Fruit fly (Drosophila melanogaster) whole organism, embryonic: Measurements from ENCODE around the gene ps.

Experiments
- Antp ChIP-seq: fragments of 200-800 bp; sonication (Bioruptor generic); optimal IDR thresholded peaks from 3 replicates; lab custom pipeline; 2016; ENCODE audit warnings: missing biosample characterization, missing genetic modification characterization
- BtbVII ChIP-seq: fragments of 200-800 bp; sonication (Bioruptor generic); optimal IDR thresholded peaks from 3 replicates; lab custom pipeline; 2017; ENCODE audit warnings: missing biosample characterization, mild to moderate bottlenecking, missing genetic modification characterization
- CG10543 ChIP-seq: fragments of 200-800 bp; sonication (Bioruptor generic); optimal IDR thresholded peaks from 3 replicates; lab custom pipeline; 2017; ENCODE audit warnings: missing biosample characterization, mild to moderate bottlenecking, missing genetic modification characterization, moderate library complexity
- CG11093 ChIP-seq: fragments of 200-800 bp; sonication (Bioruptor generic); IDR thresholded peaks from 3 replicates; pipeline ENCODE4 v1.3.6; 2022; ENCODE audit warnings: missing biosample characterization, missing genetic modification characterization
- CG11695 ChIP-seq: fragments of 200-800 bp; sonication (Bioruptor generic); IDR thresholded peaks from 3 replicates; pipeline ENCODE4 v1.3.6; 2022; ENCODE audit warnings: missing biosample characterization, missing genetic modification characterization
- CG12155 ChIP-seq: fragments of 200-800 bp; sonication (Bioruptor generic); optimal IDR thresholded peaks from 3 replicates; lab custom pipeline; 2016; ENCODE audit warnings: missing biosample characterization, missing genetic modification characterization
- CG12219 ChIP-seq: fragments of 200-800 bp; sonication (Bioruptor generic); optimal IDR thresholded peaks from 3 replicates; lab custom pipeline; 2018; ENCODE audit warnings: missing biosample characterization, mild to moderate bottlenecking, missing genetic modification characterization
- CG12299 ChIP-seq: fragments of 200-800 bp; sonication (Bioruptor generic); optimal IDR thresholded peaks from 2 replicates; lab custom pipeline; 2018; ENCODE audit warnings: missing biosample characterization, mild to moderate bottlenecking, missing genetic modification characterization
- CG13296 ChIP-seq: fragments of 200-800 bp; sonication (Bioruptor generic); optimal IDR thresholded peaks from 3 replicates; lab custom pipeline; 2018; ENCODE audit warnings: missing biosample characterization, mild to moderate bottlenecking, missing genetic modification characterization
- CG14710 ChIP-seq: fragments of 200-800 bp; sonication (Bioruptor generic); optimal IDR thresholded peaks from 3 replicates; lab custom pipeline; 2019; ENCODE audit warnings: missing biosample characterization, mild to moderate bottlenecking, missing genetic modification characterization, moderate library complexity
- CG15601 ChIP-seq: fragments of 200-800 bp; sonication (Bioruptor generic); optimal IDR thresholded peaks from 3 replicates; lab custom pipeline; 2019; ENCODE audit warnings: missing biosample characterization, mild to moderate bottlenecking, missing genetic modification characterization, moderate library complexity
- CG16813 ChIP-seq: fragments of 200-800 bp; sonication (Bioruptor generic); IDR thresholded peaks from 3 replicates; pipeline ENCODE4 v1.3.6; 2022; ENCODE audit warnings: missing biosample characterization, missing genetic modification characterization; ENCODE audit not compliant: partially characterized antibody
- CG17186 ChIP-seq: fragments of 200-800 bp; sonication (Bioruptor generic); optimal IDR thresholded peaks from 3 replicates; lab custom pipeline; 2017; ENCODE audit warnings: missing biosample characterization, missing genetic modification reagents, missing genetic modification characterization
- CG17361 ChIP-seq: fragments of 200-800 bp; sonication (Bioruptor generic); IDR thresholded peaks from 3 replicates; pipeline ENCODE4 v1.3.6; 2022; ENCODE audit warnings: missing biosample characterization, missing genetic modification characterization
- CG17802 ChIP-seq: fragments of 200-800 bp; sonication (Bioruptor generic); optimal IDR thresholded peaks from 2 replicates; lab custom pipeline; 2018; ENCODE audit warnings: missing biosample characterization, mild to moderate bottlenecking, missing genetic modification characterization, moderate library complexity
- CG17829 ChIP-seq: fragments of 200-800 bp; optimal IDR thresholded peaks from 2 replicates; lab custom pipeline; 2019; ENCODE audit warnings: missing biosample characterization, mild to moderate bottlenecking, missing genetic modification characterization, moderate library complexity
- CG1832 ChIP-seq: fragments of 200-800 bp; sonication (Bioruptor generic); optimal IDR thresholded peaks from 2 replicates; lab custom pipeline; 2017; ENCODE audit warnings: missing biosample characterization, mild to moderate bottlenecking, missing genetic modification characterization, inconsistent platforms
- CG18599 ChIP-seq: fragments of 200-800 bp; sonication (Bioruptor generic); optimal IDR thresholded peaks from 3 replicates; lab custom pipeline; 2017; ENCODE audit warnings: missing biosample characterization, missing genetic modification characterization, mild to moderate bottlenecking, moderate library complexity, missing genetic modification reagents
- CG33213 ChIP-seq: fragments of 200-800 bp; sonication (Bioruptor generic); optimal IDR thresholded peaks from 3 replicates; lab custom pipeline; 2016; ENCODE audit warnings: missing biosample characterization, missing genetic modification characterization
- CG33557 ChIP-seq: fragments of 200-800 bp; sonication (Bioruptor generic); optimal IDR thresholded peaks from 2 replicates; lab custom pipeline; 2019; ENCODE audit warnings: missing biosample characterization, mild to moderate bottlenecking, missing genetic modification characterization, moderate library complexity
- CG34224 ChIP-seq: fragments of 200-800 bp; sonication (Bioruptor generic); IDR thresholded peaks from 3 replicates; pipeline ENCODE4 v1.3.6; 2022; ENCODE audit warnings: missing biosample characterization, missing genetic modification characterization; ENCODE audit not compliant: partially characterized antibody
- CG34422 ChIP-seq: fragments of 200-800 bp; sonication (Bioruptor generic); IDR thresholded peaks from 3 replicates; pipeline ENCODE4 v1.3.6; 2022; ENCODE audit warnings: missing biosample characterization, missing genetic modification characterization
- CG43689 ChIP-seq: fragments of 200-800 bp; sonication (Bioruptor generic); IDR thresholded peaks from 2 replicates; pipeline ENCODE4 v1.3.6; 2022; ENCODE audit warnings: missing biosample characterization, missing genetic modification characterization
- CG4404 ChIP-seq: fragments of 200-800 bp; sonication (Bioruptor generic); IDR thresholded peaks from 2 replicates; pipeline ENCODE4 v1.3.6; 2022; ENCODE audit warnings: missing biosample characterization, missing genetic modification characterization
- CG5245 ChIP-seq: fragments of 200-800 bp; sonication (Bioruptor generic); optimal IDR thresholded peaks from 3 replicates; lab custom pipeline; 2016; ENCODE audit warnings: missing biosample characterization, missing genetic modification characterization
- CG6254 ChIP-seq: fragments of 200-800 bp; sonication (Bioruptor generic); optimal IDR thresholded peaks from 3 replicates; lab custom pipeline; 2017; ENCODE audit warnings: mild to moderate bottlenecking, missing biosample characterization, missing genetic modification reagents, missing genetic modification characterization
- CG9215 ChIP-seq: fragments of 200-800 bp; sonication (Bioruptor generic); IDR thresholded peaks from 2 replicates; pipeline ENCODE4 v1.3.6; 2022; ENCODE audit warnings: missing biosample characterization, missing genetic modification characterization
- CG9437 ChIP-seq: fragments of 200-800 bp; sonication (Bioruptor generic); optimal IDR thresholded peaks from 2 replicates; lab custom pipeline; 2018; ENCODE audit warnings: missing biosample characterization, mild to moderate bottlenecking, missing genetic modification characterization
- CG9727 ChIP-seq: fragments of 200-800 bp; sonication (Bioruptor generic); optimal IDR thresholded peaks from 3 replicates; lab custom pipeline; 2017; ENCODE audit warnings: missing biosample characterization, mild to moderate bottlenecking, missing genetic modification characterization
- CHES-1-like ChIP-seq: fragments of 200-800 bp; sonication (Bioruptor generic); optimal IDR thresholded peaks from 2 replicates; lab custom pipeline; 2016; ENCODE audit warnings: missing biosample characterization, missing genetic modification characterization
- Elba2 ChIP-seq: fragments of 200-800 bp; sonication (Bioruptor generic); optimal IDR thresholded peaks from 3 replicates; lab custom pipeline; 2016; ENCODE audit warnings: missing biosample characterization, missing genetic modification characterization
- Nf-YA ChIP-seq: fragments of 200-800 bp; sonication (Bioruptor generic); IDR thresholded peaks from 2 replicates; pipeline ENCODE4 v1.3.6; 2022; ENCODE audit warnings: missing biosample characterization, missing genetic modification characterization
- Oaz ChIP-seq: fragments of 200-800 bp; sonication (Bioruptor generic); IDR thresholded peaks from 2 replicates; pipeline ENCODE4 v1.3.6; 2022; ENCODE audit warnings: missing biosample characterization, missing genetic modification characterization
- Spps ChIP-seq: fragments of 200-800 bp; sonication (Bioruptor generic); optimal IDR thresholded peaks from 2 replicates; lab custom pipeline; 2018; ENCODE audit warnings: missing biosample characterization, mild to moderate bottlenecking, missing genetic modification characterization
- Sry-δ ChIP-seq: fragments of 200-800 bp; sonication (Bioruptor generic); optimal IDR thresholded peaks from 2 replicates; lab custom pipeline; 2016; ENCODE audit warnings: missing biosample characterization, missing genetic modification characterization
- corto ChIP-seq: fragments of 200-800 bp; sonication (Bioruptor generic); optimal IDR thresholded peaks from 2 replicates; lab custom pipeline; 2016; ENCODE audit warnings: missing biosample characterization, mild to moderate bottlenecking, missing genetic modification characterization, moderate library complexity
- dysf ChIP-seq: fragments of 200-800 bp; sonication (Bioruptor generic); IDR thresholded peaks from 3 replicates; pipeline ENCODE4 v1.3.6; 2022; ENCODE audit warnings: missing biosample characterization, missing genetic modification characterization
- emc ChIP-seq: fragments of 200-800 bp; sonication (Bioruptor generic); optimal IDR thresholded peaks from 2 replicates; lab custom pipeline; 2016; ENCODE audit warnings: missing biosample characterization, missing genetic modification characterization
- fd3F ChIP-seq: fragments of 200-800 bp; sonication (Bioruptor generic); optimal IDR thresholded peaks from 2 replicates; lab custom pipeline; 2018; ENCODE audit warnings: missing biosample characterization, mild to moderate bottlenecking, missing genetic modification characterization, moderate library complexity
- gcm2 ChIP-seq: fragments of 200-800 bp; sonication (Bioruptor generic); optimal IDR thresholded peaks from 2 replicates; lab custom pipeline; 2016; ENCODE audit warnings: missing biosample characterization, missing genetic modification characterization
- lola ChIP-seq, 3 experiments: fragments of >200 bp in 2 of 3; fragments of 200-800 bp in 1 of 3; sonication (Bioruptor generic) in 1 of 3; optimal IDR thresholded peaks; 2 replicates each; lab custom pipeline; 2017 to 2019; ENCODE audit warnings: missing biosample characterization in 3 of 3, missing genetic modification characterization in 3 of 3, mild to moderate bottlenecking in 1 of 3, moderate library complexity in 1 of 3
- mld ChIP-seq: fragments of 200-800 bp; sonication (Bioruptor generic); IDR thresholded peaks from 3 replicates; pipeline ENCODE4 v1.3.6; 2022; ENCODE audit warnings: missing biosample characterization, missing genetic modification characterization; ENCODE audit not compliant: partially characterized antibody
- ranshi ChIP-seq: fragments of 200-800 bp; sonication (Bioruptor generic); IDR thresholded peaks from 2 replicates; pipeline ENCODE4 v1.3.6; 2022; ENCODE audit warnings: missing biosample characterization, missing genetic modification characterization
- salm ChIP-seq: fragments of 200-800 bp; sonication (Bioruptor generic); optimal IDR thresholded peaks from 2 replicates; lab custom pipeline; 2018; ENCODE audit warnings: missing biosample characterization, mild to moderate bottlenecking, missing genetic modification characterization
- slou ChIP-seq: fragments of 200-800 bp; sonication (Bioruptor generic); optimal IDR thresholded peaks from 3 replicates; lab custom pipeline; 2016; ENCODE audit warnings: missing biosample characterization, missing genetic modification characterization
- sqz ChIP-seq: fragments of 200-800 bp; sonication (Bioruptor generic); optimal IDR thresholded peaks from 3 replicates; lab custom pipeline; 2018; ENCODE audit warnings: missing biosample characterization, mild to moderate bottlenecking, missing genetic modification characterization
- unpg ChIP-seq: fragments of 200-800 bp; sonication (Bioruptor generic); optimal IDR thresholded peaks from 3 replicates; lab custom pipeline; 2018; ENCODE audit warnings: missing biosample characterization, mild to moderate bottlenecking, missing genetic modification characterization, moderate library complexity
- zen2 ChIP-seq: fragments of 200-800 bp; sonication (Bioruptor generic); IDR thresholded peaks from 3 replicates; pipeline ENCODE4 v1.3.6; 2022; ENCODE audit warnings: missing biosample characterization, missing genetic modification characterization; ENCODE audit not compliant: partially characterized antibody

ps gene

DNA sequence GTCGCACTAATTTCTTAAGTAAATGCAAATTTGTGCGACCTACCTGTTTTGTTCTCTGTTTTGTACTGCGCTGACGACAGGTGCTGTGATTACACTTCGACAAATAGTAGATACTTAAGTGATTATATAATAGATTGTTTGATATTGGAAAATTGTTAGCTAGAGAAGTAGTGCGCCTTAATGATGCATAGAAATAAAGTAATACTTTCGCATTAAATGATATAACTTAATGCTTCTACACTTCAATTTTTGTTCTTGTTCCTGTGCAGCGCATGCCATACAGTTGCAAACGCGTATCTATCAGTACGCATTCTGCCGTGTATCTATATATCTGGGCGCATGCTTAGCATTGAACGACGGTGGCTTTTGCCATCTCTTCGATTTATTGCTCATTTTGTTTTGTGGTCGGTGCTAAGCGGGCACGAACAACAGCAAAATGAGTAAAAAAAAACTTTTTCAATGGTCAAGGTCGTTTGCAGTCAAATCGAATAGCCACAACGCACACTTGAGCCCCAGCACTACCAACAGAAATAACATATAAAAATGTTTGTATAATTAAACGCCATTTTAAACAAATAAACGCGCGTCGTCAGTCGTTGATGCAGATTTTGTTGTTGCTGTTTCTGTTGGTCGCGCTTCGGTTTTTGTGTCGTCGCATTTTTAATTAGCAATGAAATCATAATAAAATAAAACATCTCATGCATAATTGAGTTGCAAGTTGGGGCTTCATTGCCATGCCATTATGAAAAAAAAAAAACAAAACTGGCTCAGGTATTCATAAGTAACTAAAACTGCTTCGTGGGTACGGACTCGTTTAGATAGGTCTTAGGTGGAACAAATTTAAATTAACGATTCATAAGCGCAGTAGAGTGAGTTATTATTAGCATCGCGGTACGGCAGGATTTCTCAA, 12.9 kb downstream of the ps start (continued):
- TF ChIP-seq gcm2 (GFP tag; lab: Kevin White, UChicago), result no peak
- no peak for TF ChIP-seq CG17186 (GFP tag; lab: Kevin White, UChicago)
- TF ChIP-seq CG12155 (GFP tag; lab: Kevin White, UChicago), result no peak
- TF ChIP-seq Nf-YA (GFP tag; lab: Robert Waterston, UW), result no peak
- no peak for TF ChIP-seq CHES-1-like (GFP tag; lab: Kevin White, UChicago)
- no peak for TF ChIP-seq CG11093
- no peak for TF ChIP-seq CG6254
- TF ChIP-seq CG10543, result peak; percentile 17
- TF ChIP-seq CG13296 (GFP tag; lab: Kevin White, UChicago), result peak; percentile 63
- no peak for TF ChIP-seq CG15601 (tag; lab: Kevin White, UChicago)
- TF ChIP-seq CG11695 (GFP tag; lab: Robert Waterston, UW), result 0 out of 3 replicates have a peak, but pooled peaks have one; percentile 50
- no peak for TF ChIP-seq CG34422 (GFP tag; lab: Robert Waterston, UW)
- no peak for TF ChIP-seq CG9437
- no peak for TF ChIP-seq CG16813 (GFP tag; lab: Robert Waterston, UW)
- TF ChIP-seq emc (GFP tag; lab: Kevin White, UChicago), result no peak
- no peak for TF ChIP-seq slou (GFP tag; lab: Kevin White, UChicago)
- no peak for TF ChIP-seq Elba2
- no peak for TF ChIP-seq ranshi (GFP tag; lab: Robert Waterston, UW)
- TF ChIP-seq CG9215 (GFP tag; lab: Robert Waterston, UW), result no peak; the same call in 1 of the 2 replicates
- TF ChIP-seq CG17361, result no peak
- TF ChIP-seq fd3F, result peak; percentile 52
- TF ChIP-seq BtbVII (GFP tag; lab: Kevin White, UChicago), result peak; percentile 45
- TF ChIP-seq CG9727 (GFP tag; lab: Kevin White, UChicago), result peak; percentile 38
- no peak for TF ChIP-seq CG1832
- TF ChIP-seq salm (tag; lab: Kevin White, UChicago), result no peak
- TF ChIP-seq dysf, result peak; percentile 70
- TF ChIP-seq CG12219, result peak; percentile 27
- TF ChIP-seq CG33213 (GFP tag; lab: Kevin White, UChicago), result no peak
- TF ChIP-seq corto, result no peak
- TF ChIP-seq CG12299 (tag; lab: Kevin White, UChicago), result no peak
- TF ChIP-seq lola (GFP tag; optimal IDR thresholded peaks at IDR 0.05; lab: Kevin White, UChicago), result no peak
- peak; percentile 50 for TF ChIP-seq CG18599 (GFP tag; lab: Kevin White, UChicago)
- TF ChIP-seq CG5245, result no peak
- no peak for TF ChIP-seq CG4404 (GFP tag; lab: Robert Waterston, UW)
- no peak for TF ChIP-seq CG34224
- peak; percentile 51 for TF ChIP-seq unpg (GFP tag; lab: Kevin White, UChicago)
- peak; percentile 43 for TF ChIP-seq sqz (GFP tag; lab: Kevin White, UChicago)
- no peak for TF ChIP-seq Sry-δ (GFP tag; lab: Kevin White, UChicago)
- TF ChIP-seq CG14710, result no peak
- TF ChIP-seq mld (GFP tag; lab: Robert Waterston, UW), result no peak
- no peak for TF ChIP-seq Antp (GFP tag; lab: Kevin White, UChicago)
- TF ChIP-seq CG17802, result no peak
- no peak for TF ChIP-seq Oaz
- TF ChIP-seq CG33557, result no peak
- TF ChIP-seq Spps (tag; lab: Kevin White, UChicago), result no peak
- peak; percentile 30 for TF ChIP-seq CG17829
- no peak for TF ChIP-seq CG43689
- TF ChIP-seq zen2, result no peak
